Worm (Caenorhabditis elegans) whole organism, early embryonic: ENCODE measurements around the gene C50F4.4.

Experiments used
- B0310.2 ChIP-seq: sonication (generic microtip); optimal IDR thresholded peaks from 2 replicates; lab custom pipeline; 2016; ENCODE audit warnings: mild to moderate bottlenecking, missing genetic modification characterization, missing compliant biosample characterization
- aly-1 ChIP-seq: sonication (generic microtip); optimal IDR thresholded peaks from 2 replicates; lab custom pipeline; 2016; ENCODE audit warnings: missing genetic modification characterization, missing compliant biosample characterization
- ama-1 ChIP-seq: fragments of 150-350 bp; optimal IDR thresholded peaks from 2 replicates; lab custom pipeline; 2014
- ceh-36 ChIP-seq: sonication (generic microtip); optimal IDR thresholded peaks from 2 replicates; lab custom pipeline; 2016; ENCODE audit warnings: missing genetic modification characterization, inconsistent platforms, missing compliant biosample characterization
- hmg-4 ChIP-seq: fragments of 200-800 bp; sonication (Bioruptor generic); optimal IDR thresholded peaks from 2 replicates; lab custom pipeline; 2018; ENCODE audit warnings: mild to moderate bottlenecking, missing genetic modification characterization, missing compliant biosample characterization
- pes-1 ChIP-seq: fragments of 200-800 bp; sonication (Bioruptor generic); IDR thresholded peaks from 2 replicates; pipeline ENCODE4 v1.3.6; 2022; ENCODE audit warnings: missing genetic modification reagents, missing genetic modification characterization, missing compliant biosample characterization
- scrt-1 ChIP-seq: fragments of 200-800 bp; sonication (Bioruptor generic); IDR thresholded peaks from 2 replicates; pipeline ENCODE4 v1.3.6; 2022; ENCODE audit warnings: missing genetic modification characterization, missing compliant biosample characterization
- sea-1 ChIP-seq: fragments of 200-800 bp; sonication (Bioruptor generic); conservative IDR thresholded peaks from 2 replicates; pipeline ENCODE4 v1.3.6; 2022; ENCODE audit warnings: missing genetic modification characterization, missing compliant biosample characterization
- tbx-11 ChIP-seq: fragments of 200-800 bp; sonication (Bioruptor generic); IDR thresholded peaks from 2 replicates; pipeline ENCODE4 v1.3.6; 2022; ENCODE audit warnings: missing genetic modification characterization, missing compliant biosample characterization
- tbx-37 ChIP-seq: fragments of 200-800 bp; sonication (Bioruptor generic); conservative IDR thresholded peaks from 2 replicates; pipeline ENCODE4 v1.3.6; 2022; ENCODE audit warnings: missing genetic modification reagents, missing genetic modification characterization, missing compliant biosample characterization

DNA sequence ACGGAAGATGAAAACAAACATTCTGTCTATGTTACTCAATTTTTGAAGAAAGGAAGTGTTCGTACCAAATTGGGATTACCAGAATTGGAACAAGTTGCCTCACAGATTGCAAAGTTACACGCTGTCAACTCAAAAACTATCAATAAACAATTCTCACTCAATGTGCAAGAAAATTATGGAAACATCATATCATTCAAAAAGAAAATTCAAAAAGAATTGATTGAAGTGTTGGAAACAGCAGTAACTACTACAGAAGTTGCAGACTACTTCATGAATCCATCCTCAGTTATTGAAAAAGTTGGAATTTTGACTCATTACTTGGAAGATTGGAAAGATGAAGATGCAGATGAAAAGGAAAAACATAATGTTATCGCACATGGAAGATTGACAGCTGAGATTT is 8.6 kb upstream of the C50F4.4 start:
- TF ChIP-seq hmg-4 (no peak), sea-1 (no peak), B0310.2 (tag; lab: Kevin White, UChicago) (no peak), scrt-1 (GFP tag; lab: Robert Waterston, UW) (no peak), tbx-37 (no peak), ama-1 (no peak), tbx-11 (no peak), aly-1 (no peak), pes-1 (GFP tag; lab: Robert Waterston, UW) (no peak), ceh-36 (tag; lab: Kevin White, UChicago) (no peak)
